Fruit fly (Drosophila melanogaster) Kc167 (cell line): Measurements from ENCODE around the gene CG9628.

Experiments used
- Sin3A ChIP-seq: fragments of >200 bp; optimal IDR thresholded peaks from 2 replicates; lab custom pipeline; 2018; ENCODE audit warnings: missing external identifiers
- psq ChIP-seq: fragments of >200 bp; optimal IDR thresholded peaks from 2 replicates; lab custom pipeline; 2017; ENCODE audit warnings: missing external identifiers
- ttk ChIP-seq: sonication (Bioruptor generic); optimal IDR thresholded peaks from 2 replicates; lab custom pipeline; 2017; ENCODE audit warnings: missing external identifiers

dm6 chr3L:14663750-14664149, 41.2 kb downstream of the CG9628 start:
- TF ChIP-seq Sin3A (lab: Kevin White, UChicago) = no peak
- TF ChIP-seq ttk (lab: Kevin White, UChicago) = no peak
- TF ChIP-seq psq (lab: Kevin White, UChicago) = no peak
